Worm (Caenorhabditis elegans): ENCODE results near the gene F27D9.13.

Gene F27D9.13

DNA sequence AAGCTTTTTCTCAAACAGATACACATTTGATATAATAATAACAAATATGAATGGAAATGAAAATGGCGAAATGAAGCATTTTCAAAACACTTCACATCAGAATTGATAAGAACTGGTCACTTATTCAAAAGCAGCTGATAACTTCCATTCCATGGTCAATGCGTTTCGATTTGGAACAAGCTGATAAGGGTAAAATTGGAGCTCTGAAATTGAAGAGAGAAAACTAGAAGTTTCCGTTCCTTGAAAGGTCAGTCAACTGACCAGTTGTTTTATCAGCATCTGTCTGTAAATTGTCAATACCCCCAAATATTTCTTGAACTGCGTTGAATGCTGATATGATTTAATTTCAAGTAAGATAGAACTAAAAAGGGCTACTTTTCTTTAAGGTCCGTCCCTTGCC, 14.9 kb downstream of the F27D9.13 start:
- TF ChIP-seq hlh-11 (tag; optimal IDR thresholded peaks at IDR 0.05) (peak; percentile 51), daf-16 (GFP tag; optimal IDR thresholded peaks at IDR 0.05) (no peak), daf-16 (tag; optimal IDR thresholded peaks at IDR 0.05) (peak; percentile 82), tag-97 (GFP tag; IDR thresholded peaks at IDR 0.05) (no peak), dve-1 (tag; optimal IDR thresholded peaks at IDR 0.05; ENCODE audit: insufficient read depth) (peak; percentile 60), nhr-28 (tag; optimal IDR thresholded peaks at IDR 0.05) (peak; percentile 32), snpc-4 (tag; optimal IDR thresholded peaks at IDR 0.05) (no peak)

- TF ChIP-seq ceh-32 (tag; optimal IDR thresholded peaks at IDR 0.05; ENCODE audit: poor library complexity) (peak; percentile 3), daf-16 (GFP tag; optimal IDR thresholded peaks at IDR 0.05) (peak in 1 of 2 experiments; percentile 11), daf-16 (tag; optimal IDR thresholded peaks at IDR 0.05) (no peak), unc-62 (GFP tag; optimal IDR thresholded peaks at IDR 0.05 in 1 of 2) (peak in 1 of 2 experiments; percentile 60), unc-62 (tag; optimal IDR thresholded peaks at IDR 0.05) (no peak), aha-1 (tag) (peak; percentile 58), ceh-44 (GFP tag; IDR thresholded peaks at IDR 0.05) (no peak), hmg-1.1 (GFP tag; IDR thresholded peaks at IDR 0.05) (peak; percentile 47; the same call in 1 of the 2 replicates), hlh-11 (tag; optimal IDR thresholded peaks at IDR 0.05) (peak; percentile 53), set-16 (GFP tag; IDR thresholded peaks at IDR 0.05) (peak; percentile 97), mdl-1 (tag; optimal IDR thresholded peaks at IDR 0.05) (peak in 1 of 2 experiments; percentile 58), arid-1 (GFP tag; conservative IDR thresholded peaks at IDR 0.05) (no peak), egl-43 (GFP tag; IDR thresholded peaks at IDR 0.05) (0 out of 2 replicates have a peak, but pooled peaks have one; percentile 13), tra-1 (GFP tag; IDR thresholded peaks at IDR 0.05) (no peak), ctbp-1 (GFP tag; IDR thresholded peaks at IDR 0.05) (0 out of 2 replicates have a peak, but pooled peaks have one; percentile 14), hif-1 (tag; optimal IDR thresholded peaks at IDR 0.05) (peak in 1 of 2 experiments; percentile 44), F44E2.7 (GFP tag; IDR thresholded peaks at IDR 0.05) (no peak), madf-9 (GFP tag; conservative IDR thresholded peaks at IDR 0.05) (peak; percentile 54; the same call in 1 of the 2 replicates), php-3 (GFP tag; IDR thresholded peaks at IDR 0.05) (0 out of 2 replicates have a peak, but pooled peaks have one; percentile 62), F37D6.2 (tag; optimal IDR thresholded peaks at IDR 0.05) (peak; percentile 29), nhr-10 (tag; optimal IDR thresholded peaks at IDR 0.05) (no peak), sdz-12 (GFP tag; optimal IDR thresholded peaks at IDR 0.05) (no peak), nhr-41 (GFP tag; IDR thresholded peaks at IDR 0.05) (no peak), tag-97 (GFP tag; IDR thresholded peaks at IDR 0.05) (no peak)
Measured at ce11 chrX:7651219-7651958, 15.9 kb downstream of the F27D9.13 start.

ce11 chrX:7645313-7645712, 21.9 kb downstream of the F27D9.13 start, which contains the start of gene F26A10.2:
Gene F26A10.2 (minus strand): TSS chrX:7645413.
- TF ChIP-seq hlh-11 (tag; optimal IDR thresholded peaks at IDR 0.05), result no peak
- TF ChIP-seq fkh-10 (GFP tag; optimal IDR thresholded peaks at IDR 0.05), result no peak
- no peak for TF ChIP-seq Y75B8A.6 (GFP tag; IDR thresholded peaks at IDR 0.05)
- no peak for TF ChIP-seq hmg-1.1 (GFP tag; IDR thresholded peaks at IDR 0.05)
- TF ChIP-seq jun-1 (tag; optimal IDR thresholded peaks at IDR 0.05), result no peak
- TF ChIP-seq mes-2 (tag; optimal IDR thresholded peaks at IDR 0.05; ENCODE audit: poor library complexity, severe bottlenecking), result no peak
- TF ChIP-seq D1046.2 (GFP tag; IDR thresholded peaks at IDR 0.05), result no peak
- no peak for TF ChIP-seq mdl-1 (tag; optimal IDR thresholded peaks at IDR 0.05)

DNA sequence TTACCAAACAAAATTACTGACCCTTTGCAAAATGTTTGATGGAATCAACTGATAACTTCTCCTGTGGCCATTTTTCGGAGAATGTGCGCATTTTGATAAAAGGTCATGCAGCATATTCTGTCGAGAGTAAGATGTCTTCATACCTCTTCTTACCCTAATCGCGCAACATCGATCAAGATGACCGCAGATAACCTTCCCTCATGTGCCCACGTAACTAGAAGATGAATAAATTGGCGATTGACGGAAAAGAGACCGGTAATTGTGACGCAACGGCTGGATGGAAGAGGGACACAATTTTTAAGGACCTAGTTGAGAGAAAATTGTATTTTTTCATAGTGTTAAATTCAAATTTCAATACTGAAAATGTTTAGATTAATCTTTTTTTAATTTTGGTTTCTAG, 26.4 kb downstream of the F27D9.13 start:
- no peak for TF ChIP-seq sdz-12 (GFP tag; optimal IDR thresholded peaks at IDR 0.05)
- no peak for TF ChIP-seq nhr-41 (GFP tag; IDR thresholded peaks at IDR 0.05)
- TF ChIP-seq mep-1 (tag; optimal IDR thresholded peaks at IDR 0.05), result no peak
- TF ChIP-seq gei-8 (GFP tag; optimal IDR thresholded peaks at IDR 0.05), result no peak
- TF ChIP-seq aha-1 (tag), result no peak

Measured in whole organism, L4 larva.